Fruit fly (Drosophila melanogaster): ENCODE results near the gene CG10749.
A peak's percentile ranks its signal among the peaks of the same experiment; 100 is the strongest.

Gene CG10749

DNA sequence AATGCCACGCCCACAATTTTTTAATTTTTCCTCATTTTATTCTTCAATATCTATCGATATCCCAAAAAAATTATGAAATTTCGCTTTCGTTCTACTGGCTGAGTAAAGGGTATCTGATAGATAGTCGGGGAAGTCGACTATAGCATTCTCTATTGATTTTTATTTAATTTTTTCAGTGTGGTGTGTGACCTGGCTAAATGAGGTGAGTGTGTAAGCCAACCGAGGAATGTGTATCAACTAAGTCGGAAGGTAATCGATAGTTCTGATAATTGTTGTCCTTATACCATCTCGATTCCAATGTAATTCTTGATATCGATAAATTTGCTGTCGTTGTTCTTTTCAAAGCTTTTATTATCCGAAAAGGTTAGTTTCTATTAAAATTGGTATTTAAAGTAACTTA is 34.2 kb downstream of the CG10749 start, which contains the start of gene CG11263 (continued):
- TF ChIP-seq Sin3A (optimal IDR thresholded peaks at IDR 0.05), result no peak
- TF ChIP-seq HmgD (GFP tag; optimal IDR thresholded peaks at IDR 0.05), result peak; percentile 72
- no peak for TF ChIP-seq grau (tag; optimal IDR thresholded peaks at IDR 0.05)
- peak; percentile 28 for TF ChIP-seq CG3281 (GFP tag; optimal IDR thresholded peaks at IDR 0.05)
- no peak for TF ChIP-seq Max (GFP tag; optimal IDR thresholded peaks at IDR 0.05)
- no peak for TF ChIP-seq CG9817 (tag; optimal IDR thresholded peaks at IDR 0.05)
- TF ChIP-seq esg (GFP tag; conservative IDR thresholded peaks at IDR 0.05), result no peak
- no peak; the same call in 1 of the 2 replicates for TF ChIP-seq slbo (GFP tag; IDR thresholded peaks at IDR 0.05)
- peak; percentile 56 for TF ChIP-seq CG4424 (GFP tag; optimal IDR thresholded peaks at IDR 0.05)
- TF ChIP-seq Elba2 (GFP tag; optimal IDR thresholded peaks at IDR 0.05), result no peak
- TF ChIP-seq CG7556 (GFP tag; optimal IDR thresholded peaks at IDR 0.05), result no peak
- no peak for TF ChIP-seq ara (GFP tag; IDR thresholded peaks at IDR 0.05)
- no peak for TF ChIP-seq HLHmδ (GFP tag; optimal IDR thresholded peaks at IDR 0.05)
- TF ChIP-seq CG7839 (tag; optimal IDR thresholded peaks at IDR 0.05), result peak; percentile 57
- TF ChIP-seq unpg (GFP tag; optimal IDR thresholded peaks at IDR 0.05), result peak; percentile 46
- peak; percentile 64; the same call in 1 of the 2 replicates for TF ChIP-seq MBD-R2 (GFP tag; IDR thresholded peaks at IDR 0.05)
- peak; percentile 88 for TF ChIP-seq HLH4C (GFP tag; IDR thresholded peaks at IDR 0.05; ENCODE audit: partially characterized antibody)
- TF ChIP-seq dmrt11E (tag; optimal IDR thresholded peaks at IDR 0.05), result peak; percentile 1
- TF ChIP-seq CG30020 (tag; optimal IDR thresholded peaks at IDR 0.05), result no peak
- TF ChIP-seq CG2199 (GFP tag; IDR thresholded peaks at IDR 0.05), result peak; percentile 48; the same call in 1 of the 3 replicates
- TF ChIP-seq Ravus (GFP tag; IDR thresholded peaks at IDR 0.05), result no peak
- no peak for TF ChIP-seq ewg (GFP tag; optimal IDR thresholded peaks at IDR 0.05)
- no peak for TF ChIP-seq rib (GFP tag; IDR thresholded peaks at IDR 0.05)
- TF ChIP-seq Oaz (GFP tag; IDR thresholded peaks at IDR 0.05), result no peak
- no peak for TF ChIP-seq TFAM (GFP tag; optimal IDR thresholded peaks at IDR 0.05)
- peak; percentile 29; the same call in 1 of the 3 replicates for TF ChIP-seq Aef1 (GFP tag; IDR thresholded peaks at IDR 0.05)
- no peak for TF ChIP-seq CG10543 (GFP tag; optimal IDR thresholded peaks at IDR 0.05)
- no peak for TF ChIP-seq gsb-n (tag; optimal IDR thresholded peaks at IDR 0.05)

DNA sequence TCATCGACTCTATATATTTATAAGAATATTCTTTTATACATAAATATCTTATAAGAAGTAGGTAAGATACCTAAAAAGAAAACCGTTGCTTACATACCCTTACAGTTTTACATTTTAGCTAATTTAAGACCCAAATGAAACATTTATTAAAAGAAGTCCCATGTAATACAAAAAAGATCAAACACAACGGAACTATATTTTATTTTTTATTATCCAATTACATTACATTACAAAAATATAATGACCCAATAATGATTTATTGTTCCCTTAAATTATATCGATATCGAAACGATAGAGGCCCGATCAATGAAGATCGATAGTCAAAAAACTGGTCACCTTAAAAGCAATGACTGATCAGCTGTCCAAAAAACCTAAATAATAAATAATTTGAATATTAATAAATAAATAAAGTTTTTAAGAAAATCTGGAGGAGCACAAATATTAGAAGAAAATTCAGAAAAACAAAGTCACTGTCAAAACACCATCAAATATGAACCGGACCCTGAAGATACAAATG is 35.7 kb downstream of the CG10749 start:
- TF ChIP-seq Sox102F (GFP tag; optimal IDR thresholded peaks at IDR 0.05) (no peak), mirr (GFP tag; optimal IDR thresholded peaks at IDR 0.05) (no peak), CG4707 (GFP tag; optimal IDR thresholded peaks at IDR 0.05) (no peak), exex (tag; optimal IDR thresholded peaks at IDR 0.05) (peak; percentile 35), CG1603 (tag; optimal IDR thresholded peaks at IDR 0.05) (no peak), sens (GFP tag) (no peak), ERR (GFP tag; optimal IDR thresholded peaks at IDR 0.05) (no peak), btn (GFP tag; optimal IDR thresholded peaks at IDR 0.05) (no peak), CG10267 (tag; optimal IDR thresholded peaks at IDR 0.05) (peak; percentile 35), CG9817 (tag; optimal IDR thresholded peaks at IDR 0.05) (no peak), otp (GFP tag; IDR thresholded peaks at IDR 0.05) (no peak), CG18262 (tag; optimal IDR thresholded peaks at IDR 0.05) (peak; percentile 27), CG5953 (GFP tag; IDR thresholded peaks at IDR 0.05) (no peak), aop (GFP tag; IDR thresholded peaks at IDR 0.05) (no peak), CG43689 (GFP tag; IDR thresholded peaks at IDR 0.05) (no peak), CG8290 (GFP tag; optimal IDR thresholded peaks at IDR 0.05) (peak; percentile 15), CG8290 (tag; optimal IDR thresholded peaks at IDR 0.05) (no peak), Rx (GFP tag; IDR thresholded peaks at IDR 0.05) (no peak), CG13624 (GFP tag; optimal IDR thresholded peaks at IDR 0.05) (no peak), CG10654 (GFP tag; optimal IDR thresholded peaks at IDR 0.05) (no peak), Atf6 (GFP tag; IDR thresholded peaks at IDR 0.05) (no peak), ham (GFP tag; IDR thresholded peaks at IDR 0.05) (no peak), CTCF (GFP tag; optimal IDR thresholded peaks at IDR 0.05) (no peak), gt (GFP tag; IDR thresholded peaks at IDR 0.05) (no peak), stc (GFP tag; IDR thresholded peaks at IDR 0.05) (no peak), zfh2 (GFP tag; optimal IDR thresholded peaks at IDR 0.05) (no peak), TFAM (GFP tag; optimal IDR thresholded peaks at IDR 0.05) (no peak), hb (GFP tag; IDR thresholded peaks at IDR 0.05; ENCODE audit: partially characterized antibody) (no peak)
